Fruit fly (Drosophila melanogaster) whole organism, wandering third instar larva: Measurements from ENCODE around the gene ninaA.

Experiments used
- Abd-B ChIP-seq: fragments of >200 bp; optimal IDR thresholded peaks from 2 replicates; lab custom pipeline; 2017; ENCODE audit warnings: missing biosample characterization, missing genetic modification characterization
- CG32264 ChIP-seq: fragments of 200-800 bp; sonication (Bioruptor generic); optimal IDR thresholded peaks from 2 replicates; lab custom pipeline; 2016; ENCODE audit warnings: missing biosample characterization, missing genetic modification characterization
- CG9705 ChIP-seq: fragments of 200-800 bp; sonication (Bioruptor generic); optimal IDR thresholded peaks from 2 replicates; lab custom pipeline; 2018; ENCODE audit warnings: missing biosample characterization, mild to moderate bottlenecking, missing genetic modification characterization
- CrebA ChIP-seq: fragments of 200-800 bp; sonication (Bioruptor generic); optimal IDR thresholded peaks from 2 replicates; lab custom pipeline; 2016; ENCODE audit warnings: missing biosample characterization, mild to moderate bottlenecking, missing genetic modification characterization, borderline replicate concordance
- Dfd ChIP-seq: fragments of >200 bp; optimal IDR thresholded peaks from 2 replicates; lab custom pipeline; 2017; ENCODE audit warnings: missing biosample characterization, missing genetic modification characterization
- Dif ChIP-seq: fragments of 200-275, 200-300 bp; sonication (Bioruptor generic); optimal IDR thresholded peaks from 2 replicates; lab custom pipeline; 2018; ENCODE audit warnings: missing biosample characterization, missing genetic modification characterization; ENCODE audit not compliant: partially characterized antibody
- GATAd ChIP-seq: sonication (Bioruptor generic); optimal IDR thresholded peaks from 2 replicates; lab custom pipeline; 2016; ENCODE audit warnings: missing biosample characterization, missing genetic modification characterization
- HLH106 ChIP-seq: fragments of 200-800 bp; optimal IDR thresholded peaks from 3 replicates; lab custom pipeline; 2019; ENCODE audit warnings: missing biosample characterization, mild to moderate bottlenecking, missing genetic modification characterization, moderate library complexity
- Hnf4 ChIP-seq: fragments of 200-800 bp; sonication (Bioruptor generic); optimal IDR thresholded peaks from 2 replicates; lab custom pipeline; 2016; ENCODE audit warnings: missing biosample characterization, mild to moderate bottlenecking, missing genetic modification characterization
- Hr78 ChIP-seq: fragments of >200 bp; optimal IDR thresholded peaks from 2 replicates; lab custom pipeline; 2017; ENCODE audit warnings: missing biosample characterization, missing genetic modification characterization
- Hr83 ChIP-seq: fragments of 200-300 bp; sonication (Bioruptor generic); optimal IDR thresholded peaks from 2 replicates; lab custom pipeline; 2016; ENCODE audit warnings: missing biosample characterization, mild to moderate bottlenecking, missing genetic modification characterization, moderate library complexity; ENCODE audit not compliant: poor library complexity, severe bottlenecking
- Jra ChIP-seq: sonication (Bioruptor generic); optimal IDR thresholded peaks from 2 replicates; lab custom pipeline; 2016; ENCODE audit warnings: missing biosample characterization, missing genetic modification characterization
- Mio ChIP-seq: sonication (Bioruptor generic); optimal IDR thresholded peaks from 2 replicates; lab custom pipeline; 2016; ENCODE audit warnings: missing biosample characterization, missing genetic modification characterization
- Myc ChIP-seq: fragments of >200 bp; optimal IDR thresholded peaks from 2 replicates; lab custom pipeline; 2017
- N ChIP-seq: fragments of >200 bp; optimal IDR thresholded peaks from 2 replicates; lab custom pipeline; 2018; ENCODE audit warnings: missing biosample characterization, missing external identifiers, missing genetic modification characterization
- OdsH ChIP-seq: fragments of 200-800 bp; sonication (Bioruptor generic); optimal IDR thresholded peaks from 2 replicates; lab custom pipeline; 2016; ENCODE audit warnings: missing biosample characterization, mild to moderate bottlenecking, missing genetic modification characterization
- Rel ChIP-seq, 2 experiments: fragments of 200-800 bp; sonication (Bioruptor generic) in 1 of 2; optimal IDR thresholded peaks; 2 replicates in 1 of 2; 3 replicates in 1 of 2; lab custom pipeline; 2016 to 2019; ENCODE audit warnings: mild to moderate bottlenecking in 2 of 2, missing biosample characterization in 2 of 2, missing genetic modification characterization in 2 of 2, moderate library complexity in 1 of 2
- Sp1 ChIP-seq: fragments of 200-800 bp; sonication (Bioruptor generic); optimal IDR thresholded peaks from 3 replicates; lab custom pipeline; 2019; ENCODE audit warnings: missing biosample characterization, mild to moderate bottlenecking, missing genetic modification characterization, moderate library complexity
- br ChIP-seq: fragments of 200-800 bp; sonication (Bioruptor generic); optimal IDR thresholded peaks from 2 replicates; lab custom pipeline; 2016; ENCODE audit warnings: missing biosample characterization, missing genetic modification characterization
- brk ChIP-seq: fragments of 200-800 bp; sonication (Bioruptor generic); optimal IDR thresholded peaks from 2 replicates; lab custom pipeline; 2016; ENCODE audit warnings: missing biosample characterization, mild to moderate bottlenecking, missing genetic modification characterization
- dmrt93B ChIP-seq: fragments of 200-800 bp; sonication (Bioruptor generic); optimal IDR thresholded peaks from 2 replicates; lab custom pipeline; 2018; ENCODE audit warnings: missing biosample characterization, mild to moderate bottlenecking, missing genetic modification characterization
- dsf ChIP-seq: sonication (Bioruptor generic); optimal IDR thresholded peaks from 2 replicates; lab custom pipeline; 2016; ENCODE audit warnings: missing biosample characterization, missing genetic modification characterization, borderline replicate concordance
- ey ChIP-seq: fragments of 200-800 bp; sonication (Bioruptor generic); optimal IDR thresholded peaks from 2 replicates; lab custom pipeline; 2016; ENCODE audit warnings: missing biosample characterization, missing genetic modification characterization
- foxo ChIP-seq, 2 experiments: fragments of 200-800 bp; sonication (Bioruptor generic); optimal IDR thresholded peaks; 2 replicates in 1 of 2; 3 replicates in 1 of 2; lab custom pipeline; 2016 to 2017; ENCODE audit warnings: missing biosample characterization in 2 of 2, missing genetic modification characterization in 2 of 2
- fru ChIP-seq: fragments of 200-800 bp; sonication (Bioruptor generic); optimal IDR thresholded peaks from 3 replicates; lab custom pipeline; 2016; ENCODE audit warnings: missing biosample characterization, mild to moderate bottlenecking, missing genetic modification characterization
- h ChIP-seq: fragments of 200-800 bp; sonication (Bioruptor generic); optimal IDR thresholded peaks from 3 replicates; lab custom pipeline; 2016; ENCODE audit warnings: missing biosample characterization, mild to moderate bottlenecking, missing genetic modification characterization
- jim ChIP-seq: fragments of 175-275, 200-325 bp; sonication (Bioruptor generic); optimal IDR thresholded peaks from 2 replicates; lab custom pipeline; 2016; ENCODE audit warnings: missing biosample characterization, mild to moderate bottlenecking, missing genetic modification characterization
- lola ChIP-seq: fragments of >200 bp; optimal IDR thresholded peaks from 2 replicates; lab custom pipeline; 2017; ENCODE audit warnings: missing biosample characterization, missing genetic modification characterization
- pan ChIP-seq: fragments of >200 bp; optimal IDR thresholded peaks from 2 replicates; lab custom pipeline; 2017
- psq ChIP-seq: fragments of 200-800 bp; sonication (Bioruptor generic); optimal IDR thresholded peaks from 3 replicates; lab custom pipeline; 2017; ENCODE audit warnings: missing biosample characterization, mild to moderate bottlenecking, missing genetic modification characterization, moderate library complexity
- rgr ChIP-seq: fragments of 200-800 bp; sonication (Bioruptor generic); optimal IDR thresholded peaks from 3 replicates; lab custom pipeline; 2016; ENCODE audit warnings: missing biosample characterization, mild to moderate bottlenecking, missing genetic modification characterization
- sage ChIP-seq: fragments of 200-800 bp; sonication (Bioruptor generic); optimal IDR thresholded peaks from 2 replicates; lab custom pipeline; 2016; ENCODE audit warnings: missing biosample characterization, mild to moderate bottlenecking, missing genetic modification characterization
- tai ChIP-seq: sonication (Bioruptor generic); optimal IDR thresholded peaks from 2 replicates; lab custom pipeline; 2016; ENCODE audit warnings: missing biosample characterization, missing genetic modification characterization
- woc ChIP-seq: sonication (Bioruptor generic); optimal IDR thresholded peaks from 2 replicates; lab custom pipeline; 2016; ENCODE audit warnings: missing biosample characterization, mild to moderate bottlenecking, missing genetic modification characterization

Gene ninaA

DNA sequence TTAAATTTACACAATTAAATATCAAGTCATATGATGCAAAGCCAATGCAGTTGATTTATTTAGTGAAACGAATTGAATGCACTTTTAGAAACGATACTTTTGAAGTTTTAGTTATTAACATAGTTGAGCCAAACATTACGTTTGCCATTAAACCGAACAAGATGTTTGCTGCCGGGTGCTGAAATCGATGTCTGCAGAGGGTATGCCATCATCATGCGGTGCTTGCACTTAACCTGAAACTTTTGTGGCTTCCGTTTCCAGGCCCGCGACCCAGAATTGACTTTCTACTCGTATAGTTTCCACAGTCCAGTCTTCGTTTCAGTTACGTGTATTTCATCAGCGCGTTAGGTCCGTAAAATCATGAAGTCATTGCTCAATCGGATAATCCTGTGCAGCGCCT is at the start of gene ninaA:
TSS of gene ninaA (plus strand) at position 301 of the 400 bp plus-strand sequence.
- TF ChIP-seq woc = no peak
- TF ChIP-seq Dfd = no peak
- no peak for TF ChIP-seq dsf (GFP tag; lab: Kevin White, UChicago)
- no peak for TF ChIP-seq Hr78 (GFP tag; lab: Kevin White, UChicago)
- no peak for TF ChIP-seq Jra (GFP tag; lab: Kevin White, UChicago)
- no peak for TF ChIP-seq N
- TF ChIP-seq CrebA (GFP tag; lab: Kevin White, UChicago) = no peak
- no peak for TF ChIP-seq pan (lab: Kevin White, UChicago)
- no peak for TF ChIP-seq brk (GFP tag; lab: Kevin White, UChicago)
- TF ChIP-seq ey (GFP tag; lab: Kevin White, UChicago) = no peak
- no peak for TF ChIP-seq GATAd (GFP tag; lab: Kevin White, UChicago)
- no peak for TF ChIP-seq CG9705
- no peak for TF ChIP-seq rgr
- no peak for TF ChIP-seq foxo (GFP tag; optimal IDR thresholded peaks at IDR 0.05; lab: Kevin White, UChicago)
- no peak for TF ChIP-seq Hr83 (GFP tag; lab: Kevin White, UChicago)
- no peak for TF ChIP-seq Mio (GFP tag; lab: Kevin White, UChicago)

DNA sequence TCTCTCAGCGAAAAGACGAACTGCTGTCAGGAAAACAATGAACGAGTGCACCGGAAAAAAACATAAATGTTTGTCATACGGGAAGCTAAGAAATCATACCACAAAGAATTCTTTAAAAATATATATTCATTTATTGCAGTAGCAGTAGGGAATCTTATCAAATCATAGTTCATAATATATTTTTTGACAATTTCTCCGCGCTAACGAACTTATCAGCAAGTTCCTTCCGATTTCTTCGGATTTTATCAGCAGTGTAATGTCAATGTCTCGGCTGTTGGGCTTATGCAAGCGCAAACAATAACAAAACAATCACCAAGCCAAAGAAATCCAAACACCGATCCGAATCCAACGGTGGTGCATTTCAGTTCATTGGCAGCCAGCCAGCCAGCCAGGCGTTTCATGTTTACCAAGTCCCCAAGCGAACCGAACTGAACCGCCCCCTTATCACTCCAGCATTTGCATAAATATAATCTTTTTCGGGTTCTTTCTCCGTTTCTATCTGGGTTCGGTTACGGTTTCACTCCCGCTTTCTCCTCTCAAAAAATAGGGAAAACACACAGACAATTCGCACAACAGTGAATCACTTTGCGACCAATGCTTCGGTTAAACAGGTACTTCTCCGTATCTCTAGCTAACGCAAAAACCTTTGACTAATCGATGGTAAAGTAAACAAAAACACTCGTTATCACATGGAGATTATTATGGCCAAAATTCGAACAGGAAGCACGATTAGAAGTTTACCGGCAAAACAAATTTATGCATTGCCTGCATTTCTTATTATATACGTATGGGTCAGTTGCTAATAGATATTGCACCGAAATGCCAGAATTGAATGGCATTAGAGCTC is 49.4 kb upstream of the ninaA start:
- TF ChIP-seq Dfd (no peak), CG32264 (GFP tag; lab: Kevin White, UChicago) (no peak), Jra (GFP tag; lab: Kevin White, UChicago) (no peak), CrebA (GFP tag; lab: Kevin White, UChicago) (no peak), Dif (GFP tag; lab: Kevin White, UChicago) (peak; percentile 17), dsf (GFP tag; lab: Kevin White, UChicago) (no peak), pan (lab: Kevin White, UChicago) (no peak), Hr78 (GFP tag; lab: Kevin White, UChicago) (no peak), HLH106 (tag; lab: Kevin White, UChicago) (no peak), jim (GFP tag; lab: Kevin White, UChicago) (no peak), tai (GFP tag; lab: Kevin White, UChicago) (no peak), Hr83 (GFP tag; lab: Kevin White, UChicago) (no peak), lola (no peak), Rel (GFP tag; optimal IDR thresholded peaks at IDR 0.05; lab: Kevin White, UChicago) (no peak), Rel (tag; optimal IDR thresholded peaks at IDR 0.05; lab: Kevin White, UChicago) (peak; percentile 99), h (peak; percentile 24), OdsH (peak; percentile 26), brk (GFP tag; lab: Kevin White, UChicago) (no peak), br (GFP tag; lab: Kevin White, UChicago) (peak; percentile 28), CG9705 (no peak), Sp1 (GFP tag; lab: Kevin White, UChicago) (peak; percentile 5), dmrt93B (GFP tag; lab: Kevin White, UChicago) (no peak), psq (GFP tag; lab: Kevin White, UChicago) (peak; percentile 18), fru (GFP tag; lab: Kevin White, UChicago) (no peak), Hnf4 (GFP tag; lab: Kevin White, UChicago) (peak; percentile 17), foxo (GFP tag; optimal IDR thresholded peaks at IDR 0.05; lab: Kevin White, UChicago) (peak in 1 of 2 experiments; percentile 18)

DNA sequence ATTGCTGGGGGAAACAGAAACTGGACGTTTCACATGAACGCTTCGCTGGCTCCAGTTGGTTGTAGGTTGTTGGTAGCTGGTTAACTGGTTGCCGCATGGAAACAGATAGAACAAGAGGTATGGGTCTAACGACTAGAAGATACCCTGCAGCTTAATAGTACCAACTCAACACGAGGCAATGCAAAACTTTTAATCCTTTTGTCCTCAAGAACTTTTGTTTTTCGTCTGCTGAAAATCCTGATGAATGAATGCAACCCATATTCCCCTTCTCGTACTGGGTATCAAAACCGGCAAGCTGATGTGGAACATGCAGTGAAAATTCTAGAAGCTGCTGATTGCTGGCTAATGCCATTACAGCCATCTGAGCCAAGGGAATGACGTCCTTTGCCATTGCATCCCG is 39.1 kb upstream of the ninaA start:
- no peak for TF ChIP-seq tai (GFP tag; lab: Kevin White, UChicago)
- TF ChIP-seq Mio (GFP tag; lab: Kevin White, UChicago) = no peak
- TF ChIP-seq Myc (lab: Kevin White, UChicago) = no peak
- TF ChIP-seq dsf (GFP tag; lab: Kevin White, UChicago) = no peak
- peak; percentile 4 for TF ChIP-seq rgr
- no peak for TF ChIP-seq CG9705
- no peak for TF ChIP-seq Dfd
- no peak for TF ChIP-seq Rel (GFP tag; optimal IDR thresholded peaks at IDR 0.05; lab: Kevin White, UChicago)
- TF ChIP-seq Rel (tag; optimal IDR thresholded peaks at IDR 0.05; lab: Kevin White, UChicago) = no peak
- no peak for TF ChIP-seq CG32264 (GFP tag; lab: Kevin White, UChicago)
- TF ChIP-seq Abd-B (GFP tag; lab: Kevin White, UChicago) = no peak
- no peak for TF ChIP-seq CrebA (GFP tag; lab: Kevin White, UChicago)
- TF ChIP-seq psq (GFP tag; lab: Kevin White, UChicago) = peak; percentile 24
- TF ChIP-seq OdsH = peak; percentile 48
- no peak for TF ChIP-seq dmrt93B (GFP tag; lab: Kevin White, UChicago)
- no peak for TF ChIP-seq Jra (GFP tag; lab: Kevin White, UChicago)
- no peak for TF ChIP-seq Hr83 (GFP tag; lab: Kevin White, UChicago)
- no peak for TF ChIP-seq Hnf4 (GFP tag; lab: Kevin White, UChicago)
- no peak for TF ChIP-seq lola
- TF ChIP-seq h = no peak
- peak; percentile 35 for TF ChIP-seq br (GFP tag; lab: Kevin White, UChicago)
- TF ChIP-seq sage = no peak
- peak; percentile 7 for TF ChIP-seq Sp1 (GFP tag; lab: Kevin White, UChicago)
- peak; percentile 46 for TF ChIP-seq fru (GFP tag; lab: Kevin White, UChicago)
- peak in 1 of 2 experiments; percentile 23 for TF ChIP-seq foxo (GFP tag; optimal IDR thresholded peaks at IDR 0.05; lab: Kevin White, UChicago)
- TF ChIP-seq woc = no peak
- TF ChIP-seq Dif (GFP tag; lab: Kevin White, UChicago) = no peak
- no peak for TF ChIP-seq HLH106 (tag; lab: Kevin White, UChicago)
